Fruit fly (Drosophila melanogaster) whole organism, embryonic: Measurements from ENCODE around the gene qless.

Experiments
- Abd-B ChIP-seq: fragments of 200-800 bp; sonication (Bioruptor generic); optimal IDR thresholded peaks from 2 replicates; lab custom pipeline; 2018; ENCODE audit warnings: missing biosample characterization, mild to moderate bottlenecking, missing genetic modification characterization, moderate library complexity
- CG10366 ChIP-seq: fragments of 200-800 bp; sonication (Bioruptor generic); IDR thresholded peaks from 2 replicates; pipeline ENCODE4 v1.3.6; 2022; ENCODE audit warnings: missing biosample characterization, missing genetic modification characterization
- CG10543 ChIP-seq: fragments of 200-800 bp; sonication (Bioruptor generic); optimal IDR thresholded peaks from 3 replicates; lab custom pipeline; 2017; ENCODE audit warnings: missing biosample characterization, mild to moderate bottlenecking, missing genetic modification characterization, moderate library complexity
- CG10959 ChIP-seq: fragments of 200-800 bp; sonication (Bioruptor generic); IDR thresholded peaks from 2 replicates; pipeline ENCODE4 v1.3.6; 2022; ENCODE audit warnings: missing biosample characterization, missing genetic modification characterization
- CG11085 ChIP-seq: fragments of 200-800 bp; sonication (Bioruptor generic); IDR thresholded peaks from 2 replicates; pipeline ENCODE4 v1.3.6; 2022; ENCODE audit warnings: missing biosample characterization, missing genetic modification characterization
- CG11723 ChIP-seq: fragments of 200-800 bp; sonication (Bioruptor generic); optimal IDR thresholded peaks from 2 replicates; lab custom pipeline; 2017; ENCODE audit warnings: missing biosample characterization, mild to moderate bottlenecking, missing genetic modification characterization
- CG13894 ChIP-seq: fragments of 200-800 bp; sonication (Bioruptor generic); optimal IDR thresholded peaks from 3 replicates; lab custom pipeline; 2018; ENCODE audit warnings: missing biosample characterization, mild to moderate bottlenecking, missing genetic modification characterization, moderate library complexity
- CG1647 ChIP-seq: fragments of 200-800 bp; sonication (Bioruptor generic); optimal IDR thresholded peaks from 3 replicates; lab custom pipeline; 2016; ENCODE audit warnings: missing biosample characterization, missing genetic modification characterization
- CG17612 ChIP-seq: fragments of 200-800 bp; sonication (Bioruptor generic); IDR thresholded peaks from 2 replicates; pipeline ENCODE4 v1.3.6; 2022; ENCODE audit warnings: missing biosample characterization, missing genetic modification characterization
- CG17802 ChIP-seq: fragments of 200-800 bp; sonication (Bioruptor generic); optimal IDR thresholded peaks from 2 replicates; lab custom pipeline; 2018; ENCODE audit warnings: missing biosample characterization, mild to moderate bottlenecking, missing genetic modification characterization, moderate library complexity
- CG2120 ChIP-seq: fragments of 200-800 bp; sonication (Bioruptor generic); optimal IDR thresholded peaks from 3 replicates; lab custom pipeline; 2016; ENCODE audit warnings: missing biosample characterization, missing genetic modification characterization
- CG2129 ChIP-seq: fragments of 200-800 bp; sonication (Bioruptor generic); IDR thresholded peaks from 2 replicates; pipeline ENCODE4 v1.3.6; 2022; ENCODE audit warnings: missing biosample characterization, missing genetic modification characterization; ENCODE audit not compliant: partially characterized antibody
- CG2678 ChIP-seq: fragments of 200-800 bp; sonication (Bioruptor generic); optimal IDR thresholded peaks from 3 replicates; lab custom pipeline; 2019; ENCODE audit warnings: missing biosample characterization, mild to moderate bottlenecking, missing genetic modification characterization, moderate library complexity
- CG2889 ChIP-seq: fragments of 200-800 bp; sonication (Bioruptor generic); IDR thresholded peaks from 3 replicates; pipeline ENCODE4 v1.3.6; 2022; ENCODE audit warnings: missing biosample characterization, missing genetic modification characterization
- CG32772 ChIP-seq: fragments of 200-800 bp; sonication (Bioruptor generic); IDR thresholded peaks from 2 replicates; pipeline ENCODE4 v1.3.6; 2022; ENCODE audit warnings: missing biosample characterization, missing genetic modification characterization
- CG3847 ChIP-seq: fragments of 200-800 bp; sonication (Bioruptor generic); IDR thresholded peaks from 2 replicates; pipeline ENCODE4 v1.3.6; 2022; ENCODE audit warnings: missing biosample characterization, missing genetic modification characterization
- CG42726 ChIP-seq: fragments of 200-800 bp; sonication (Bioruptor generic); IDR thresholded peaks from 2 replicates; pipeline ENCODE4 v1.3.6; 2022; ENCODE audit warnings: missing biosample characterization, missing genetic modification characterization; ENCODE audit not compliant: partially characterized antibody
- CG4282 ChIP-seq: fragments of 200-800 bp; sonication (Bioruptor generic); optimal IDR thresholded peaks from 2 replicates; lab custom pipeline; 2016; ENCODE audit warnings: missing biosample characterization, missing genetic modification characterization
- CG7928 ChIP-seq: fragments of 200-800 bp; sonication (Bioruptor generic); optimal IDR thresholded peaks from 2 replicates; lab custom pipeline; 2017; ENCODE audit warnings: missing biosample characterization, mild to moderate bottlenecking, missing genetic modification characterization
- CG8359 ChIP-seq: fragments of 200-800 bp; sonication (Bioruptor generic); optimal IDR thresholded peaks from 2 replicates; lab custom pipeline; 2017; ENCODE audit warnings: missing biosample characterization, mild to moderate bottlenecking, missing genetic modification characterization, borderline replicate concordance
- D19A ChIP-seq: fragments of 200-800 bp; optimal IDR thresholded peaks from 3 replicates; lab custom pipeline; 2019; ENCODE audit warnings: missing biosample characterization, mild to moderate bottlenecking, missing genetic modification characterization, moderate library complexity
- Dfd ChIP-seq, 2 experiments: fragments of >200 bp; optimal IDR thresholded peaks; 2 replicates each; lab custom pipeline; 2017; ENCODE audit warnings: missing biosample characterization in 2 of 2, missing genetic modification characterization in 2 of 2
- Doc2 ChIP-seq: fragments of 200-800 bp; sonication (Bioruptor generic); IDR thresholded peaks from 2 replicates; pipeline ENCODE4 v1.3.6; 2022; ENCODE audit warnings: missing biosample characterization, missing genetic modification characterization
- Doc3 ChIP-seq: fragments of 200-800 bp; sonication (Bioruptor generic); IDR thresholded peaks from 3 replicates; pipeline ENCODE4 v1.3.6; 2022; ENCODE audit warnings: missing biosample characterization, missing genetic modification characterization; ENCODE audit not compliant: partially characterized antibody
- Gsc ChIP-seq: fragments of 200-800 bp; sonication (Bioruptor generic); IDR thresholded peaks from 2 replicates; pipeline ENCODE4 v1.3.6; 2022; ENCODE audit warnings: missing biosample characterization, missing genetic modification characterization
- HLHmδ ChIP-seq: fragments of 200-800 bp; sonication (Bioruptor generic); optimal IDR thresholded peaks from 2 replicates; lab custom pipeline; 2018; ENCODE audit warnings: missing biosample characterization, mild to moderate bottlenecking, missing genetic modification characterization, moderate library complexity
- Hr51 ChIP-seq, 2 experiments: fragments of 200-800 bp; sonication (Bioruptor generic); optimal IDR thresholded peaks; 2 replicates in 1 of 2; 3 replicates in 1 of 2; lab custom pipeline; 2016 to 2018; ENCODE audit warnings: missing biosample characterization in 2 of 2, missing genetic modification characterization in 2 of 2, mild to moderate bottlenecking in 1 of 2, moderate library complexity in 1 of 2
- Meics ChIP-seq: fragments of 200-800 bp; sonication (Bioruptor generic); optimal IDR thresholded peaks from 2 replicates; lab custom pipeline; 2017; ENCODE audit warnings: missing biosample characterization, mild to moderate bottlenecking, missing genetic modification characterization
- Nf-YA ChIP-seq: fragments of 200-800 bp; sonication (Bioruptor generic); IDR thresholded peaks from 2 replicates; pipeline ENCODE4 v1.3.6; 2022; ENCODE audit warnings: missing biosample characterization, missing genetic modification characterization
- Ravus ChIP-seq: fragments of 200-800 bp; sonication (Bioruptor generic); IDR thresholded peaks from 2 replicates; pipeline ENCODE4 v1.3.6; 2022; ENCODE audit warnings: missing biosample characterization, missing genetic modification characterization
- Rfx ChIP-seq: fragments of 200-800 bp; sonication (Bioruptor generic); IDR thresholded peaks from 2 replicates; pipeline ENCODE4 v1.3.6; 2022; ENCODE audit warnings: missing biosample characterization, missing genetic modification characterization
- Tbp ChIP-seq: fragments of >200 bp; optimal IDR thresholded peaks from 2 replicates; lab custom pipeline; 2018; ENCODE audit warnings: missing biosample characterization, missing genetic modification characterization
- Xrp1 ChIP-seq: fragments of 200-800 bp; sonication (Bioruptor generic); IDR thresholded peaks from 2 replicates; pipeline ENCODE4 v1.3.6; 2022; ENCODE audit warnings: missing biosample characterization, missing genetic modification characterization
- btn ChIP-seq: fragments of 200-800 bp; sonication (Bioruptor generic); optimal IDR thresholded peaks from 2 replicates; lab custom pipeline; 2016; ENCODE audit warnings: missing biosample characterization, missing genetic modification characterization
- corto ChIP-seq: fragments of 200-800 bp; sonication (Bioruptor generic); optimal IDR thresholded peaks from 2 replicates; lab custom pipeline; 2016; ENCODE audit warnings: missing biosample characterization, mild to moderate bottlenecking, missing genetic modification characterization, moderate library complexity
- gro ChIP-seq: fragments of 200-800 bp; sonication (Bioruptor generic); optimal IDR thresholded peaks from 2 replicates; lab custom pipeline; 2016; ENCODE audit warnings: missing biosample characterization, missing genetic modification characterization
- ind ChIP-seq: fragments of 200-800 bp; sonication (Bioruptor generic); optimal IDR thresholded peaks from 3 replicates; lab custom pipeline; 2016; ENCODE audit warnings: missing biosample characterization, missing genetic modification characterization
- knrl ChIP-seq: fragments of 200-800 bp; sonication (Bioruptor generic); IDR thresholded peaks from 3 replicates; pipeline ENCODE4 v1.3.6; 2022; ENCODE audit warnings: missing biosample characterization, missing genetic modification characterization; ENCODE audit not compliant: partially characterized antibody
- lilli ChIP-seq: fragments of 200-800 bp; sonication (Bioruptor generic); optimal IDR thresholded peaks from 3 replicates; lab custom pipeline; 2016; ENCODE audit warnings: missing biosample characterization, missing genetic modification characterization
- lmd ChIP-seq: fragments of 200-800 bp; sonication (Bioruptor generic); IDR thresholded peaks from 2 replicates; pipeline ENCODE4 v1.3.6; 2022; ENCODE audit warnings: missing biosample characterization, missing genetic modification characterization
- mam ChIP-seq: fragments of 200-800 bp; sonication (Bioruptor generic); optimal IDR thresholded peaks from 3 replicates; lab custom pipeline; 2016; ENCODE audit warnings: missing biosample characterization, missing genetic modification characterization
- mirr ChIP-seq: fragments of 200-800 bp; sonication (Bioruptor generic); optimal IDR thresholded peaks from 3 replicates; lab custom pipeline; 2018; ENCODE audit warnings: missing biosample characterization, mild to moderate bottlenecking, missing genetic modification characterization
- salm ChIP-seq: fragments of 200-800 bp; sonication (Bioruptor generic); optimal IDR thresholded peaks from 2 replicates; lab custom pipeline; 2018; ENCODE audit warnings: missing biosample characterization, mild to moderate bottlenecking, missing genetic modification characterization
- shn ChIP-seq: fragments of 200-800 bp; sonication (Bioruptor generic); optimal IDR thresholded peaks from 3 replicates; lab custom pipeline; 2016; ENCODE audit warnings: missing biosample characterization, missing genetic modification characterization
- sima ChIP-seq: fragments of 200-800 bp; sonication (Bioruptor generic); optimal IDR thresholded peaks from 2 replicates; lab custom pipeline; 2016; ENCODE audit warnings: missing biosample characterization, missing genetic modification characterization
- tll ChIP-seq, 2 experiments: fragments of 200-800 bp in 1 of 2; fragments of >200 bp in 1 of 2; sonication (Bioruptor generic) in 1 of 2; optimal IDR thresholded peaks; 2 replicates each; lab custom pipeline; 2017 to 2019; ENCODE audit warnings: missing biosample characterization in 2 of 2, missing genetic modification characterization in 2 of 2, mild to moderate bottlenecking in 1 of 2, moderate library complexity in 1 of 2
- trh ChIP-seq: fragments of 200-800 bp; sonication (Bioruptor generic); optimal IDR thresholded peaks from 2 replicates; lab custom pipeline; 2016; ENCODE audit warnings: missing biosample characterization, missing genetic modification characterization
- ttk ChIP-seq: fragments of 200-800 bp; sonication (Bioruptor generic); IDR thresholded peaks from 2 replicates; pipeline ENCODE4 v2.1.2; 2022; ENCODE audit warnings: missing biosample characterization, missing genetic modification characterization
- vfl ChIP-seq: fragments of 200-800 bp; sonication (Bioruptor generic); optimal IDR thresholded peaks from 2 replicates; lab custom pipeline; 2016; ENCODE audit warnings: missing biosample characterization, missing genetic modification characterization
- wor ChIP-seq: fragments of 200-800 bp; sonication (Bioruptor generic); IDR thresholded peaks from 2 replicates; pipeline ENCODE4 v1.3.6; 2022; ENCODE audit warnings: missing biosample characterization, missing genetic modification characterization

qless gene

dm6 chr3R:31247281-31247995, 5.0 kb downstream of the qless start (continued):
- TF ChIP-seq ttk: peak; percentile 76
- TF ChIP-seq CG2129 (GFP tag; lab: Robert Waterston, UW): no peak
- TF ChIP-seq Doc2: no peak
- no peak for TF ChIP-seq Ravus (GFP tag; lab: Robert Waterston, UW)
- TF ChIP-seq Dfd (GFP tag; optimal IDR thresholded peaks at IDR 0.05; lab: Kevin White, UChicago): no peak
- no peak for TF ChIP-seq CG7928
- no peak for TF ChIP-seq tll (GFP tag; optimal IDR thresholded peaks at IDR 0.05; lab: Kevin White, UChicago)
- no peak for TF ChIP-seq CG11085 (GFP tag; lab: Robert Waterston, UW)
- TF ChIP-seq mirr (GFP tag; lab: Kevin White, UChicago): no peak
- TF ChIP-seq wor (GFP tag; lab: Robert Waterston, UW): peak; percentile 68
- TF ChIP-seq gro (GFP tag; lab: Kevin White, UChicago): no peak
- peak; percentile 31 for TF ChIP-seq lilli
- TF ChIP-seq Doc3 (GFP tag; lab: Robert Waterston, UW): no peak
- TF ChIP-seq CG8359 (GFP tag; lab: Kevin White, UChicago): peak; percentile 44
- TF ChIP-seq Gsc (GFP tag; lab: Robert Waterston, UW): peak; percentile 40; the same call in 1 of the 2 replicates
- peak; percentile 75 for TF ChIP-seq CG32772 (GFP tag; lab: Robert Waterston, UW)
- TF ChIP-seq Tbp (GFP tag; lab: Kevin White, UChicago): no peak
- peak; percentile 29 for TF ChIP-seq CG4282 (GFP tag; lab: Kevin White, UChicago)
- peak; percentile 36 for TF ChIP-seq mam (GFP tag; lab: Kevin White, UChicago)
- no peak for TF ChIP-seq knrl
- peak; percentile 66 for TF ChIP-seq btn
- peak; percentile 46 for TF ChIP-seq CG1647 (GFP tag; lab: Kevin White, UChicago)
- no peak for TF ChIP-seq HLHmδ (GFP tag; lab: Kevin White, UChicago)
- TF ChIP-seq CG2889 (GFP tag; lab: Robert Waterston, UW): peak; percentile 47; the same call in 1 of the 3 replicates
- TF ChIP-seq vfl (GFP tag; lab: Kevin White, UChicago): no peak
- peak; percentile 30; the same call in 1 of the 2 replicates for TF ChIP-seq CG10959 (GFP tag; lab: Robert Waterston, UW)
- TF ChIP-seq Abd-B (GFP tag; lab: Kevin White, UChicago): peak; percentile 76
- no peak for TF ChIP-seq trh (GFP tag; lab: Kevin White, UChicago)
- TF ChIP-seq ind (GFP tag; lab: Kevin White, UChicago): peak; percentile 77
- peak; percentile 88 for TF ChIP-seq CG2678 (tag; lab: Kevin White, UChicago)
- no peak for TF ChIP-seq CG42726
- TF ChIP-seq lmd (GFP tag; lab: Robert Waterston, UW): peak; percentile 59
- TF ChIP-seq Meics: peak; percentile 62
- peak; percentile 2 to 85 for TF ChIP-seq Hr51 (GFP tag; optimal IDR thresholded peaks at IDR 0.05; lab: Kevin White, UChicago)
- peak; percentile 67 for TF ChIP-seq Rfx (GFP tag; lab: Robert Waterston, UW)
- TF ChIP-seq Nf-YA (GFP tag; lab: Robert Waterston, UW): peak; percentile 60; the same call in 1 of the 2 replicates
- no peak for TF ChIP-seq corto (GFP tag; lab: Kevin White, UChicago)
- peak; percentile 58 for TF ChIP-seq CG10543
- peak; percentile 58 for TF ChIP-seq CG3847
- no peak for TF ChIP-seq sima (GFP tag; lab: Kevin White, UChicago)
- no peak for TF ChIP-seq shn
- TF ChIP-seq CG17802 (tag; lab: Kevin White, UChicago): peak; percentile 67
- no peak for TF ChIP-seq CG17612
- peak; percentile 72 for TF ChIP-seq D19A (tag; lab: Kevin White, UChicago)
- no peak for TF ChIP-seq CG2120 (GFP tag; lab: Kevin White, UChicago)
- peak; percentile 78; the same call in 1 of the 2 replicates for TF ChIP-seq Xrp1 (GFP tag; lab: Robert Waterston, UW)
- no peak for TF ChIP-seq CG13894
- TF ChIP-seq CG11723: peak; percentile 71
- peak; percentile 61 for TF ChIP-seq salm (tag; lab: Kevin White, UChicago)
- peak; percentile 73 for TF ChIP-seq CG10366
